Worm (Caenorhabditis elegans): ENCODE measurements around the gene R07E5.17.

R07E5.17 gene

DNA sequence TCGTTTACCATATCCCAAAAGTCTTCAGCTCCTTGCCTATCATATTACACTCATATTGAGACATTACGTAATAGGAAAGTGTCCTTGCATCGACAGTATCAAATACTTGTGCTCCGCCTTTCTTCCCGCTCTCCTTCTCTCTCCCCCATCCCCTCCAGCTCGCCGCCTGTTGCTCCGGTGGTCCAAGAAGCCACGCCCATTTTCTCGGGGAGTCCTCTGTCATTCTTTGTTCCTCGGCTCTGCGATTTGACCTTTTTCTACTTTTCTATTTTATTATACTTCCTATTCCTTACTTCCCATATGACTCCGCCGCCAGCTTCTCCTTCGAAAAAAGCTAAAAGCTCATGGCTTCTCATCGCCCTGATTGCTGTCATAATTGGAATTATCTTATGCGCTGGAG is 47.9 kb downstream of the R07E5.17 start, which contains the start of gene mnp-1:
TSS of gene mnp-1 (plus strand) at position 211 of the 400 bp plus-strand sequence.
- TF ChIP-seq tbx-2 (tag; optimal IDR thresholded peaks at IDR 0.05) (no peak), sdc-2 (tag; optimal IDR thresholded peaks at IDR 0.05) (no peak), unc-42 (tag; optimal IDR thresholded peaks at IDR 0.05) (no peak), ceh-34 (tag; optimal IDR thresholded peaks at IDR 0.05) (no peak), unc-3 (GFP tag; conservative IDR thresholded peaks at IDR 0.05) (no peak), unc-3 (tag; optimal IDR thresholded peaks at IDR 0.05) (no peak), nhr-11 (tag; optimal IDR thresholded peaks at IDR 0.05) (no peak), ets-4 (tag; optimal IDR thresholded peaks at IDR 0.05) (no peak), hlh-30 (tag; optimal IDR thresholded peaks at IDR 0.05; ENCODE audit: insufficient read depth) (no peak), rnt-1 (tag; optimal IDR thresholded peaks at IDR 0.05) (no peak)

Measured in whole organism, late embryonic.